Fruit fly (Drosophila melanogaster): ENCODE measurements around the gene CG31272.

dm6 chr3R:10784058-10784499 is 24.9 kb upstream of the CG31272 start, which contains the start of the genes mRpL37 and Rbp1:
- TF ChIP-seq ovo (GFP tag; optimal IDR thresholded peaks at IDR 0.05) (peak; percentile 59), toe (GFP tag; optimal IDR thresholded peaks at IDR 0.05) (peak; percentile 85), CG11617 (GFP tag; optimal IDR thresholded peaks at IDR 0.05) (peak; percentile 71), Clk (GFP tag; optimal IDR thresholded peaks at IDR 0.05) (peak; percentile 28), cic (GFP tag; optimal IDR thresholded peaks at IDR 0.05) (no peak), pad (GFP tag; optimal IDR thresholded peaks at IDR 0.05) (peak; percentile 60), CG12768 (GFP tag; optimal IDR thresholded peaks at IDR 0.05) (peak; percentile 62), kay (GFP tag; ENCODE audit: borderline replicate concordance) (peak; percentile 75), cnc (optimal IDR thresholded peaks at IDR 0.05) (no peak), Hr96 (GFP tag; optimal IDR thresholded peaks at IDR 0.05) (no peak)
